Worm (Caenorhabditis elegans): ENCODE measurements around the gene srx-92.

DNA sequence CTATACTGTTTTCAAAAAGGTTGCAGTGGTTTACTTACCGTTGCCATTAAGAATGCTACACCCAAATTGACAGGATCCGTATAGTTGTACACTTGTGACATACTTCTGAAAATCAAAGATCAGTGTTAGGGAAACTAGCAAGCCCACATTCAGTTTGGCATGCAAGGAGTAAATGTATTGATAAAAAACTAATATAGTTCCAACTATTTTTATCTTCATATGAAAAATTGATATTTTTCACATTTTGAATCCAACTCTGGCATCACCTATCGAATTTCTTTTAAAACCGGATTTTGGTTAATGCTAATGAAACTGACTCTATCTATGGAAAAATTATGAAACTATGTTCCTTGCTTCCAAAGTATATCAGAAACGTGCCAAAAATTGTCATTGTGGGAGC lies at the start of gene srx-92:
- no peak for TF ChIP-seq mep-1 (tag; optimal IDR thresholded peaks at IDR 0.05)
- no peak for TF ChIP-seq ztf-11 (tag; optimal IDR thresholded peaks at IDR 0.05)
- no peak for TF ChIP-seq sem-2 (GFP tag; optimal IDR thresholded peaks at IDR 0.05)

All from whole organism, mixed stage, embryonic.